Worm (Caenorhabditis elegans) whole organism, L4 larva: Measurements from ENCODE around the gene C08F11.1.

Experiments
- ces-1 ChIP-seq: fragments of 150-350 bp; sonication (generic microtip); optimal IDR thresholded peaks from 4 replicates; lab custom pipeline; 2014; ENCODE audit warnings: missing biosample characterization, missing genetic modification reagents, missing genetic modification characterization
- dve-1 ChIP-seq: sonication (generic microtip); optimal IDR thresholded peaks from 2 replicates; lab custom pipeline; 2017; ENCODE audit warnings: antibody characterized with exemption, mild to moderate bottlenecking, missing genetic modification characterization, missing compliant biosample characterization; ENCODE audit not compliant: insufficient read depth
- lin-15B ChIP-seq: fragments of 150-350 bp; sonication (generic microtip); optimal IDR thresholded peaks from 3 replicates; lab custom pipeline; 2014; ENCODE audit warnings: missing biosample characterization, missing genetic modification characterization
- mdt-29 ChIP-seq: fragments of 200-800 bp; sonication (Bioruptor generic); IDR thresholded peaks from 2 replicates; pipeline ENCODE4 v1.3.6; 2022; ENCODE audit warnings: missing genetic modification reagents, missing genetic modification characterization, missing compliant biosample characterization
- nhr-77 ChIP-seq: fragments of 150-350 bp; optimal IDR thresholded peaks from 2 replicates; lab custom pipeline; 2014; ENCODE audit warnings: missing biosample characterization, missing genetic modification characterization
- unc-39 ChIP-seq: sonication (generic microtip); optimal IDR thresholded peaks from 2 replicates; lab custom pipeline; 2017; ENCODE audit warnings: missing biosample characterization, missing genetic modification characterization
- zip-2 ChIP-seq: fragments of 150-350 bp; optimal IDR thresholded peaks from 2 replicates; lab custom pipeline; 2014; ENCODE audit warnings: missing biosample characterization, missing genetic modification characterization

- no peak for TF ChIP-seq unc-39
- no peak for TF ChIP-seq zip-2 (tag; lab: Kevin White, UChicago)
- TF ChIP-seq mdt-29 (GFP tag; lab: Robert Waterston, UW) = no peak
- TF ChIP-seq ces-1 (GFP tag; lab: Kevin White, UChicago) = no peak
- no peak for TF ChIP-seq lin-15B
- TF ChIP-seq nhr-77 (tag; lab: Kevin White, UChicago) = no peak
- no peak for TF ChIP-seq dve-1
Measured at ce11 chrIV:13593351-13593750, 30.3 kb upstream of the C08F11.1 start, which contains the start of gene Y45F10B.3.
